Worm (Caenorhabditis elegans) whole organism, late embryonic: ENCODE measurements around the gene arrd-6.

Experiments used
- C08G9.2 ChIP-seq: sonication (generic microtip); optimal IDR thresholded peaks from 2 replicates; lab custom pipeline; 2016; ENCODE audit warnings: mild to moderate bottlenecking, missing genetic modification characterization, moderate library complexity, missing compliant biosample characterization
- ahr-1 ChIP-seq: sonication (generic microtip); optimal IDR thresholded peaks from 2 replicates; lab custom pipeline; 2016; ENCODE audit warnings: missing genetic modification characterization, missing compliant biosample characterization
- ceh-19 ChIP-seq: fragments of 200-800 bp; sonication (Bioruptor generic); optimal IDR thresholded peaks from 2 replicates; lab custom pipeline; 2018; ENCODE audit warnings: mild to moderate bottlenecking, missing genetic modification characterization, missing compliant biosample characterization
- ceh-2 ChIP-seq: sonication (generic microtip); optimal IDR thresholded peaks from 2 replicates; lab custom pipeline; 2016; ENCODE audit warnings: missing genotype, missing genetic modification characterization, missing compliant biosample characterization
- ceh-22 ChIP-seq: sonication (generic microtip); optimal IDR thresholded peaks from 2 replicates; lab custom pipeline; 2017; ENCODE audit warnings: missing biosample characterization, missing genetic modification characterization
- ceh-31 ChIP-seq: sonication (generic microtip); optimal IDR thresholded peaks from 2 replicates; lab custom pipeline; 2016; ENCODE audit warnings: missing genetic modification characterization, missing compliant biosample characterization
- ceh-48 ChIP-seq: sonication (generic microtip); optimal IDR thresholded peaks from 2 replicates; lab custom pipeline; 2016; ENCODE audit warnings: missing genetic modification characterization, inconsistent platforms, missing compliant biosample characterization
- ceh-6 ChIP-seq: fragments of 200-800 bp; sonication (Bioruptor generic); optimal IDR thresholded peaks from 2 replicates; lab custom pipeline; 2018; ENCODE audit warnings: mild to moderate bottlenecking, missing genetic modification characterization, missing compliant biosample characterization
- che-1 ChIP-seq: sonication (generic microtip); optimal IDR thresholded peaks from 2 replicates; lab custom pipeline; 2016; ENCODE audit warnings: mild to moderate bottlenecking, missing genetic modification characterization, missing compliant biosample characterization
- dmd-4 ChIP-seq: sonication (generic microtip); optimal IDR thresholded peaks from 2 replicates; lab custom pipeline; 2016; ENCODE audit warnings: borderline replicate concordance, missing genetic modification characterization, missing compliant biosample characterization
- elt-4 ChIP-seq: sonication (generic microtip); optimal IDR thresholded peaks from 2 replicates; lab custom pipeline; 2016; ENCODE audit warnings: missing genetic modification characterization, missing compliant biosample characterization
- eyg-1 ChIP-seq: sonication (generic microtip); optimal IDR thresholded peaks from 2 replicates; lab custom pipeline; 2016; ENCODE audit warnings: missing genotype, missing genetic modification characterization, missing compliant biosample characterization
- fkh-6 ChIP-seq: sonication (generic microtip); optimal IDR thresholded peaks from 2 replicates; lab custom pipeline; 2016; ENCODE audit warnings: missing genetic modification characterization, missing compliant biosample characterization
- gmeb-2 ChIP-seq: sonication (generic microtip); optimal IDR thresholded peaks from 2 replicates; lab custom pipeline; 2016; ENCODE audit warnings: missing genetic modification characterization, inconsistent platforms, missing compliant biosample characterization
- hlh-13 ChIP-seq: fragments of 200-800 bp; sonication (Bioruptor generic); optimal IDR thresholded peaks from 2 replicates; lab custom pipeline; 2018; ENCODE audit warnings: mild to moderate bottlenecking, missing genetic modification characterization, missing compliant biosample characterization
- hlh-15 ChIP-seq: sonication (generic microtip); optimal IDR thresholded peaks from 2 replicates; lab custom pipeline; 2016; ENCODE audit warnings: missing genetic modification characterization, missing compliant biosample characterization
- hlh-30 ChIP-seq: sonication (generic microtip); optimal IDR thresholded peaks from 2 replicates; lab custom pipeline; 2017; ENCODE audit warnings: antibody characterized with exemption, missing genetic modification characterization, missing compliant biosample characterization; ENCODE audit not compliant: insufficient read depth
- lim-6 ChIP-seq: sonication (generic microtip); optimal IDR thresholded peaks from 2 replicates; lab custom pipeline; 2016; ENCODE audit warnings: missing genetic modification characterization, missing compliant biosample characterization
- lin-11 ChIP-seq: fragments of 200-800 bp; sonication (Bioruptor generic); optimal IDR thresholded peaks from 2 replicates; lab custom pipeline; 2018; ENCODE audit warnings: mild to moderate bottlenecking, missing genetic modification characterization, missing compliant biosample characterization
- madf-2 ChIP-seq: sonication (generic microtip); optimal IDR thresholded peaks from 2 replicates; lab custom pipeline; 2017; ENCODE audit warnings: missing genetic modification characterization, missing compliant biosample characterization
- mec-3 ChIP-seq: sonication (generic microtip); optimal IDR thresholded peaks from 2 replicates; lab custom pipeline; 2016; ENCODE audit warnings: borderline replicate concordance, missing genetic modification characterization, missing compliant biosample characterization
- nhr-11 ChIP-seq: fragments of 150-350 bp; optimal IDR thresholded peaks from 2 replicates; lab custom pipeline; 2014; ENCODE audit warnings: missing biosample characterization, missing genetic modification characterization
- npax-4 ChIP-seq: sonication (generic microtip); optimal IDR thresholded peaks from 2 replicates; lab custom pipeline; 2016; ENCODE audit warnings: missing genetic modification characterization, missing compliant biosample characterization
- odd-2 ChIP-seq: sonication (generic microtip); optimal IDR thresholded peaks from 2 replicates; lab custom pipeline; 2017; ENCODE audit warnings: antibody characterized with exemption, mild to moderate bottlenecking, missing genetic modification characterization, missing compliant biosample characterization
- pag-3 ChIP-seq: sonication (generic microtip); optimal IDR thresholded peaks from 2 replicates; lab custom pipeline; 2016; ENCODE audit warnings: missing compliant biosample characterization, missing genetic modification characterization, borderline replicate concordance
- pat-9 ChIP-seq: fragments of 200-800 bp; sonication (Bioruptor generic); optimal IDR thresholded peaks from 2 replicates; lab custom pipeline; 2018; ENCODE audit warnings: mild to moderate bottlenecking, missing genetic modification characterization, moderate library complexity, missing compliant biosample characterization
- pax-1 ChIP-seq: fragments of 150-350 bp; optimal IDR thresholded peaks from 2 replicates; lab custom pipeline; 2014; ENCODE audit warnings: missing biosample characterization, missing genetic modification characterization
- pha-2 ChIP-seq: sonication (generic microtip); optimal IDR thresholded peaks from 2 replicates; lab custom pipeline; 2017; ENCODE audit warnings: mild to moderate bottlenecking, missing genetic modification characterization, missing compliant biosample characterization
- pha-4 ChIP-seq: fragments of 150-350 bp; optimal IDR thresholded peaks from 2 replicates; lab custom pipeline; 2018; ENCODE audit warnings: missing biosample characterization, missing genetic modification reagents, missing genetic modification characterization
- pqm-1 ChIP-seq: sonication (generic microtip); optimal IDR thresholded peaks from 2 replicates; lab custom pipeline; 2016; ENCODE audit warnings: missing genetic modification characterization, missing compliant biosample characterization
- pros-1 ChIP-seq: fragments of 150-350 bp; optimal IDR thresholded peaks from 2 replicates; lab custom pipeline; 2014; ENCODE audit warnings: missing biosample characterization, missing genetic modification reagents, missing genetic modification characterization
- sox-4 ChIP-seq: sonication (generic microtip); optimal IDR thresholded peaks from 2 replicates; lab custom pipeline; 2017; ENCODE audit warnings: mild to moderate bottlenecking, missing genetic modification characterization, inconsistent platforms, missing compliant biosample characterization
- unc-42 ChIP-seq: sonication (generic microtip); optimal IDR thresholded peaks from 2 replicates; lab custom pipeline; 2016; ENCODE audit warnings: missing genotype, missing genetic modification characterization, missing compliant biosample characterization
- unc-55 ChIP-seq: sonication (generic microtip); optimal IDR thresholded peaks from 2 replicates; lab custom pipeline; 2017; ENCODE audit warnings: missing biosample characterization, missing genetic modification reagents, missing genetic modification characterization
- unc-86 ChIP-seq: sonication (generic microtip); optimal IDR thresholded peaks from 2 replicates; lab custom pipeline; 2016; ENCODE audit warnings: missing genetic modification characterization, missing compliant biosample characterization

arrd-6 gene

ce11 chrII:11128989-11129388, 13.6 kb upstream of the arrd-6 start, which contains the start of gene F40F8.3:
TSS of gene F40F8.3 (plus strand) at chrII:11129289.
- TF ChIP-seq madf-2 (tag; lab: Kevin White, UChicago), result no peak
- TF ChIP-seq hlh-30 (tag; lab: Kevin White, UChicago), result no peak
- no peak for TF ChIP-seq npax-4 (tag; lab: Kevin White, UChicago)
- no peak for TF ChIP-seq lim-6 (tag; lab: Kevin White, UChicago)

- no peak for TF ChIP-seq gmeb-2 (tag; lab: Kevin White, UChicago)
- no peak for TF ChIP-seq pha-2
- TF ChIP-seq hlh-13 (GFP tag; lab: Kevin White, UChicago), result no peak
- no peak for TF ChIP-seq pha-4
- TF ChIP-seq mec-3 (tag; lab: Kevin White, UChicago), result no peak
- no peak for TF ChIP-seq pag-3 (tag; lab: Kevin White, UChicago)
- no peak for TF ChIP-seq lin-11
- no peak for TF ChIP-seq unc-55 (GFP tag; lab: Kevin White, UChicago)
- TF ChIP-seq che-1 (tag; lab: Kevin White, UChicago), result no peak
- TF ChIP-seq C08G9.2 (tag; lab: Kevin White, UChicago), result no peak
- TF ChIP-seq pqm-1 (tag; lab: Kevin White, UChicago), result no peak
- no peak for TF ChIP-seq pat-9 (tag; lab: Kevin White, UChicago)
- no peak for TF ChIP-seq ahr-1
- no peak for TF ChIP-seq odd-2 (tag; lab: Kevin White, UChicago)
- TF ChIP-seq pros-1 (tag; lab: Kevin White, UChicago), result no peak
- TF ChIP-seq fkh-6, result no peak
- no peak for TF ChIP-seq elt-4 (tag; lab: Kevin White, UChicago)
- no peak for TF ChIP-seq npax-4 (tag; lab: Kevin White, UChicago)
- TF ChIP-seq ceh-22 (tag; lab: Kevin White, UChicago), result no peak
Observed at ce11 chrII:11129517-11129916, 13.0 kb upstream of the arrd-6 start, which contains the start of gene F40F8.12. TSS of gene F40F8.12 (plus strand) at chrII:11129817.

- TF ChIP-seq odd-2 (tag; lab: Kevin White, UChicago), result no peak
- TF ChIP-seq ceh-48 (tag; lab: Kevin White, UChicago), result no peak
- no peak for TF ChIP-seq madf-2 (tag; lab: Kevin White, UChicago)
- TF ChIP-seq unc-86 (tag; lab: Kevin White, UChicago), result no peak
- TF ChIP-seq unc-42 (tag; lab: Kevin White, UChicago), result peak; percentile 4
- no peak for TF ChIP-seq mec-3 (tag; lab: Kevin White, UChicago)
- TF ChIP-seq lin-11, result no peak
Observed at ce11 chrII:11132542-11132941, 10.0 kb upstream of the arrd-6 start, which contains the start of gene F40F8.11. TSS of gene F40F8.11 (minus strand) at chrII:11132590.

DNA sequence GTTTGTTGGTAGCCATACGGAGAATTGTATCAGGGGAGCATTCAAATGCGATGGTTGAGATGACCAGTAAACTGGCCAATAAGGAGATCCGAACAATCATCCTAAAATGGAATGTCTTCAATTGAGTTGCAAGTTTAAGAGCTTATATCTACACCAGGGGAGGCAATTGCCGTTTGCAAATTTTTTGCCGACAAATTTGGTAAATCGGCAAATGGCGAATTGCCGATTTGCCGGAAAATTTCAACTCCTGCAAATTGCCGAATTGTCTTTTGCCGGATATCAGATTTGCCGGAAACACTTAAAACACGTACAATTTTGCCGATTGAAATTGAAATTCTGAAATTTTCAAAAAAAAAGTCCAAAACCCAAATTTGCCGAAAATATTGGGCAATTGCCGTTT, 7.7 kb upstream of the arrd-6 start, which contains the start of gene F40F8.5:
Gene F40F8.5 (minus strand): TSS at position 101 of the 400 bp plus-strand sequence.
- TF ChIP-seq hlh-15 (tag; lab: Kevin White, UChicago) (no peak), ceh-19 (GFP tag; lab: Kevin White, UChicago) (no peak), sox-4 (tag; lab: Kevin White, UChicago) (no peak), pax-1 (no peak), mec-3 (tag; lab: Kevin White, UChicago) (no peak), dmd-4 (tag; lab: Kevin White, UChicago) (no peak), ahr-1 (no peak), pqm-1 (tag; lab: Kevin White, UChicago) (no peak), nhr-11 (tag; lab: Kevin White, UChicago) (no peak), pag-3 (tag; lab: Kevin White, UChicago) (no peak), eyg-1 (no peak), ceh-31 (tag; lab: Kevin White, UChicago) (no peak), ceh-2 (tag; lab: Kevin White, UChicago) (no peak), ceh-6 (GFP tag; lab: Kevin White, UChicago) (no peak), gmeb-2 (tag; lab: Kevin White, UChicago) (no peak), ceh-48 (tag; lab: Kevin White, UChicago) (no peak)
